4 fruit fly cellular contexts compared by ENCODE assay signal in the genomic region with DNA sequence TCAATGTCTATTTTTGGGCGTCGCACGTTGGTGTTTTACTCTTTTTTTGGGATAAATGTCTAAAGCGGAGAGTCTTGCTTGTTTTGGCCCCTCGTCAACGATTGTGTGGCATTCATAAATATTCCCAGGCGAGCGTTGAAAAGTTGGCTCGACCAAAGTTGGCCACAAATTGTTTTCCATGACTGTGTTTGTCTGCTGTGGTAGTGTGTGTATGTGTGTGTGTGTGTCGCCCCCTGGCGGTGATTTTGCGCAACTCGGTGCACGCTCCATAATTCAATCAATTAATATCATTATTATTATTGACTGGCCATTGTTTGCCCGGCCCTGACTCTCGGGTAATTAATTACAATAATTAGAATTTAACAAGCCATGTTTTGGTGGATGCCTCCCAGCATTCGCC.
TF ChIP-seq lines count a peak whose summit lies in the region.

No protein-coding gene starts in this region.

- TF ChIP-seq CTCF in S2 (optimal IDR thresholded peaks at IDR 0.05; lab: Kevin White, UChicago), result peak; percentile 85 to 86
- TF ChIP-seq CTCF in whole organism, embryonic (GFP tag; optimal IDR thresholded peaks at IDR 0.05; lab: Kevin White, UChicago), result peak; percentile 89

TF ChIP-seq in whole organism, embryonic, 481 proteins besides CTCF, POLR2A, EP300 and RAD21 (continues in another document):
- TF ChIP-seq CG1603 (tag; optimal IDR thresholded peaks at IDR 0.05; lab: Kevin White, UChicago) (peak; percentile 11), Mrtf (GFP tag; IDR thresholded peaks at IDR 0.05; lab: Robert Waterston, UW) (no peak), CG8388 (GFP tag; optimal IDR thresholded peaks at IDR 0.05; lab: Kevin White, UChicago) (no peak), pho (GFP tag; optimal IDR thresholded peaks at IDR 0.05; lab: Kevin White, UChicago) (no peak), CG2875 (GFP tag; optimal IDR thresholded peaks at IDR 0.05; lab: Kevin White, UChicago) (no peak), usp (GFP tag; optimal IDR thresholded peaks at IDR 0.05; lab: Kevin White, UChicago) (no peak), pum (GFP tag; optimal IDR thresholded peaks at IDR 0.05; lab: Kevin White, UChicago) (no peak), salm (tag; optimal IDR thresholded peaks at IDR 0.05; lab: Kevin White, UChicago) (no peak), psq (GFP tag; optimal IDR thresholded peaks at IDR 0.05; lab: Kevin White, UChicago) (no peak), CG10147 (GFP tag; optimal IDR thresholded peaks at IDR 0.05; lab: Kevin White, UChicago) (no peak), CG5245 (GFP tag; optimal IDR thresholded peaks at IDR 0.05; lab: Kevin White, UChicago) (no peak), sens (GFP tag; lab: Kevin White, UChicago) (peak; percentile 42), cg (GFP tag; optimal IDR thresholded peaks at IDR 0.05; lab: Kevin White, UChicago) (peak; percentile 63), CG11696 (GFP tag; IDR thresholded peaks at IDR 0.05; lab: Robert Waterston, UW) (peak; percentile 63; the same call in 1 of the 2 replicates), CG1024 (GFP tag; IDR thresholded peaks at IDR 0.05; lab: Robert Waterston, UW) (peak; percentile 12; the same call in 1 of the 2 replicates), CG2199 (GFP tag; IDR thresholded peaks at IDR 0.05; lab: Robert Waterston, UW) (0 out of 3 replicates have a peak, but pooled peaks have one; percentile 26), Optix (GFP tag; IDR thresholded peaks at IDR 0.05; lab: Robert Waterston, UW) (no peak), CG6272 (GFP tag; IDR thresholded peaks at IDR 0.05; lab: Robert Waterston, UW) (no peak), CG14050 (GFP tag; IDR thresholded peaks at IDR 0.05; lab: Robert Waterston, UW) (no peak), CG1832 (GFP tag; optimal IDR thresholded peaks at IDR 0.05; lab: Kevin White, UChicago) (no peak), twi (tag; optimal IDR thresholded peaks at IDR 0.05; lab: Kevin White, UChicago) (no peak), CG32532 (GFP tag; IDR thresholded peaks at IDR 0.05; lab: Robert Waterston, UW) (no peak), CG8281 (tag; optimal IDR thresholded peaks at IDR 0.05; lab: Kevin White, UChicago) (no peak), Gug (GFP tag; IDR thresholded peaks at IDR 0.05; lab: Robert Waterston, UW) (no peak), chinmo (GFP tag; IDR thresholded peaks at IDR 0.05; lab: Robert Waterston, UW; ENCODE audit: partially characterized antibody) (no peak), CG12104 (GFP tag; optimal IDR thresholded peaks at IDR 0.05; lab: Kevin White, UChicago) (no peak), CG6791 (GFP tag; IDR thresholded peaks at IDR 0.05; lab: Robert Waterston, UW; ENCODE audit: partially characterized antibody) (0 out of 3 replicates have a peak, but pooled peaks have one; percentile 42), CG3163 (GFP tag; optimal IDR thresholded peaks at IDR 0.05; lab: Kevin White, UChicago) (no peak)

TF ChIP-seq in whole organism, prepupa, 60 proteins besides CTCF, POLR2A, EP300 and RAD21:
- TF ChIP-seq CG32006 (GFP tag; optimal IDR thresholded peaks at IDR 0.05; lab: Kevin White, UChicago), result peak; percentile 15
- no peak for TF ChIP-seq CG8119 (GFP tag; IDR thresholded peaks at IDR 0.05; lab: Robert Waterston, UW)
- TF ChIP-seq Sox14 (GFP tag; optimal IDR thresholded peaks at IDR 0.05; lab: Kevin White, UChicago), result no peak
- peak; percentile 27 for TF ChIP-seq svp (GFP tag; lab: Kevin White, UChicago)
- TF ChIP-seq Hr38 (GFP tag; optimal IDR thresholded peaks at IDR 0.05; lab: Kevin White, UChicago), result no peak
- TF ChIP-seq Eip78C (GFP tag; lab: Kevin White, UChicago), result peak; percentile 38

TF ChIP-seq in whole organism, pupa, 21 proteins besides CTCF, POLR2A, EP300 and RAD21:
- TF ChIP-seq CG15710 (tag; optimal IDR thresholded peaks at IDR 0.05; lab: Kevin White, UChicago), result no peak
- no peak for TF ChIP-seq Pif1A (GFP tag; optimal IDR thresholded peaks at IDR 0.05; lab: Kevin White, UChicago)
- TF ChIP-seq fd96Ca (GFP tag; IDR thresholded peaks at IDR 0.05; lab: Robert Waterston, UW), result 0 out of 3 replicates have a peak, but pooled peaks have one; percentile 30
